Fruit fly (Drosophila melanogaster): ENCODE measurements around the gene CG7990.

DNA sequence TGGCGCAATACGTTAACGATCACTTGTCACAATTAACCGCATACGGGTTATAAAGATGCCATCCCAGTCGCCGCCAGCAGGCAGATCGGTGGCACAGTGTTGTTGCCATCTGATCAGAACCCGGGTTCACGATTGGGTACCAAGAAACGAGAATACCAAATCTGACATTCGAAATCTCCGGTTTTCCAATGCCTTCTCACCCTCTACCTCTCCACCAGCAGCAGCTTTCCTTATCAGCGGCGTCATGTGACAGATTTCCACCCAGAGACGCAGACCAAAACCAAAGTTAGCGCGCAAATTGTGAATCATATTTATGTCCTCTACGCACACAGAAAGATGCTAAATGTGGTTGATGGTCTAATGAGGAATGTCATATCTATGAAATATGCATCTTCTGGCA is 36.8 kb upstream of the CG7990 start:
- TF ChIP-seq kay (GFP tag; ENCODE audit: borderline replicate concordance) (no peak), CG7101 (tag; optimal IDR thresholded peaks at IDR 0.05) (no peak), cic (GFP tag; optimal IDR thresholded peaks at IDR 0.05) (no peak), Clk (GFP tag; optimal IDR thresholded peaks at IDR 0.05) (no peak), CG5204 (GFP tag; optimal IDR thresholded peaks at IDR 0.05) (no peak), pad (GFP tag; optimal IDR thresholded peaks at IDR 0.05) (no peak), CG14711 (tag; optimal IDR thresholded peaks at IDR 0.05) (no peak), ovo (GFP tag; optimal IDR thresholded peaks at IDR 0.05) (no peak), CG33017 (tag; optimal IDR thresholded peaks at IDR 0.05) (no peak), toe (GFP tag; optimal IDR thresholded peaks at IDR 0.05) (no peak), Crg-1 (GFP tag; optimal IDR thresholded peaks at IDR 0.05) (no peak), CG7045 (GFP tag; optimal IDR thresholded peaks at IDR 0.05) (no peak), CG12768 (GFP tag; optimal IDR thresholded peaks at IDR 0.05) (no peak)
